Fruit fly (Drosophila melanogaster) whole organism, prepupa: ENCODE data around the gene CG3348.
A peak's percentile ranks its signal among the peaks of the same experiment; 100 is the strongest.

Source experiments
- Blimp-1 ChIP-seq: fragments of 200-800 bp; sonication (Bioruptor generic); optimal IDR thresholded peaks from 3 replicates; lab custom pipeline; 2017; ENCODE audit warnings: missing biosample characterization, missing genetic modification characterization, mild to moderate bottlenecking, moderate library complexity, missing genetic modification reagents
- CG11294 ChIP-seq: fragments of 200-800 bp; sonication (Bioruptor generic); IDR thresholded peaks from 2 replicates; pipeline ENCODE4 v1.3.6; 2022; ENCODE audit warnings: missing biosample characterization, missing genetic modification characterization
- CG15336 ChIP-seq: fragments of 200-800 bp; sonication (Bioruptor generic); IDR thresholded peaks from 2 replicates; pipeline ENCODE4 v1.3.6; 2022; ENCODE audit warnings: missing biosample characterization, missing genetic modification characterization
- CG1621 ChIP-seq: fragments of 200-800 bp; sonication (Bioruptor generic); optimal IDR thresholded peaks from 3 replicates; lab custom pipeline; 2018; ENCODE audit warnings: missing biosample characterization, mild to moderate bottlenecking, missing genetic modification characterization
- CG16779 ChIP-seq: fragments of 200-800 bp; sonication (Bioruptor generic); optimal IDR thresholded peaks from 3 replicates; lab custom pipeline; 2017; ENCODE audit warnings: missing biosample characterization, mild to moderate bottlenecking, missing genetic modification characterization
- CG3032 ChIP-seq: fragments of 200-800 bp; optimal IDR thresholded peaks from 2 replicates; lab custom pipeline; 2019; ENCODE audit warnings: missing biosample characterization, mild to moderate bottlenecking, missing genetic modification characterization, moderate library complexity
- CG31627 ChIP-seq: fragments of 200-800 bp; sonication (Bioruptor generic); optimal IDR thresholded peaks from 3 replicates; lab custom pipeline; 2016; ENCODE audit warnings: missing biosample characterization, missing genetic modification characterization
- CG32006 ChIP-seq: fragments of 200-800 bp; sonication (Bioruptor generic); optimal IDR thresholded peaks from 3 replicates; lab custom pipeline; 2017; ENCODE audit warnings: missing biosample characterization, mild to moderate bottlenecking, missing genetic modification characterization
- CG34406 ChIP-seq: fragments of 200-800 bp; sonication (Bioruptor generic); optimal IDR thresholded peaks from 3 replicates; lab custom pipeline; 2016; ENCODE audit warnings: missing biosample characterization, missing genetic modification characterization
- CG6276 ChIP-seq: fragments of 200-800 bp; sonication (Bioruptor generic); optimal IDR thresholded peaks from 2 replicates; lab custom pipeline; 2017; ENCODE audit warnings: missing biosample characterization, mild to moderate bottlenecking, missing genetic modification characterization
- CG6792 ChIP-seq: fragments of 200-800 bp; sonication (Bioruptor generic); optimal IDR thresholded peaks from 3 replicates; lab custom pipeline; 2016; ENCODE audit warnings: missing biosample characterization, missing genetic modification characterization
- CG6808 ChIP-seq: fragments of 200-800 bp; sonication (Bioruptor generic); optimal IDR thresholded peaks from 3 replicates; lab custom pipeline; 2017; ENCODE audit warnings: missing biosample characterization, missing genetic modification characterization, mild to moderate bottlenecking, moderate library complexity, missing genetic modification reagents
- CG6854 ChIP-seq: fragments of 200-800 bp; sonication (Bioruptor generic); optimal IDR thresholded peaks from 2 replicates; lab custom pipeline; 2017; ENCODE audit warnings: missing biosample characterization, mild to moderate bottlenecking, missing genetic modification characterization
- CG7368 ChIP-seq: fragments of 200-800 bp; sonication (Bioruptor generic); optimal IDR thresholded peaks from 3 replicates; lab custom pipeline; 2016; ENCODE audit warnings: missing biosample characterization, missing genetic modification characterization
- CG8119 ChIP-seq: fragments of 200-800 bp; sonication (Bioruptor generic); IDR thresholded peaks from 3 replicates; pipeline ENCODE4 v1.3.6; 2022; ENCODE audit warnings: missing biosample characterization, missing genetic modification characterization
- CG8319 ChIP-seq: fragments of 200-800 bp; sonication (Bioruptor generic); optimal IDR thresholded peaks from 3 replicates; lab custom pipeline; 2016; ENCODE audit warnings: missing biosample characterization, missing genetic modification characterization
- CG8632 ChIP-seq: fragments of 200-800 bp; sonication (Bioruptor generic); optimal IDR thresholded peaks from 3 replicates; lab custom pipeline; 2016; ENCODE audit warnings: missing biosample characterization, missing genetic modification characterization
- Eip75B ChIP-seq: fragments of 200-800 bp; sonication (Bioruptor generic); optimal IDR thresholded peaks from 3 replicates; lab custom pipeline; 2016; ENCODE audit warnings: missing biosample characterization, missing genetic modification characterization
- Eip78C ChIP-seq: fragments of 200-800 bp; sonication (Bioruptor generic); peaks from one replicate; lab custom pipeline; 2016; ENCODE audit warnings: missing biosample characterization, missing genetic modification characterization
- Eip93F ChIP-seq: fragments of 200-800 bp; sonication (Bioruptor generic); optimal IDR thresholded peaks from 2 replicates; lab custom pipeline; 2016; ENCODE audit warnings: missing biosample characterization, mild to moderate bottlenecking, missing genetic modification characterization
- Ets21C ChIP-seq: fragments of 200-800 bp; sonication (Bioruptor generic); optimal IDR thresholded peaks from 3 replicates; lab custom pipeline; 2016; ENCODE audit warnings: missing biosample characterization, missing genetic modification characterization
- Ets96B ChIP-seq: fragments of 200-800 bp; optimal IDR thresholded peaks from 2 replicates; lab custom pipeline; 2019; ENCODE audit warnings: missing biosample characterization, mild to moderate bottlenecking, missing genetic modification characterization, moderate library complexity
- Gug ChIP-seq: fragments of 200-800 bp; sonication (Bioruptor generic); IDR thresholded peaks from 2 replicates; pipeline ENCODE4 v1.3.6; 2022; ENCODE audit warnings: missing biosample characterization, missing genetic modification characterization
- Hr38 ChIP-seq: sonication (Bioruptor generic); optimal IDR thresholded peaks from 2 replicates; lab custom pipeline; 2016; ENCODE audit warnings: missing biosample characterization, missing genetic modification characterization
- Hr39 ChIP-seq: fragments of 200-800 bp; sonication (Bioruptor generic); optimal IDR thresholded peaks from 2 replicates; lab custom pipeline; 2016; ENCODE audit warnings: missing biosample characterization, missing genetic modification characterization
- Hr4 ChIP-seq: fragments of 200-800 bp; sonication (Bioruptor generic); optimal IDR thresholded peaks from 3 replicates; lab custom pipeline; 2016; ENCODE audit warnings: missing biosample characterization, missing genetic modification characterization
- OdsH ChIP-seq: fragments of 200-800 bp; sonication (Bioruptor generic); optimal IDR thresholded peaks from 3 replicates; lab custom pipeline; 2016; ENCODE audit warnings: missing biosample characterization, missing genetic modification characterization
- Smox ChIP-seq: fragments of 200-800 bp; sonication (Bioruptor generic); optimal IDR thresholded peaks from 3 replicates; lab custom pipeline; 2016; ENCODE audit warnings: missing biosample characterization, missing genetic modification characterization
- Sox102F ChIP-seq: fragments of 200-800 bp; sonication (Bioruptor generic); optimal IDR thresholded peaks from 2 replicates; lab custom pipeline; 2016; ENCODE audit warnings: missing biosample characterization, mild to moderate bottlenecking, missing genetic modification characterization
- Sox14 ChIP-seq: fragments of 200-800 bp; sonication (Bioruptor generic); optimal IDR thresholded peaks from 3 replicates; lab custom pipeline; 2016; ENCODE audit warnings: missing biosample characterization, missing genetic modification characterization
- Sox15 ChIP-seq: fragments of 200-800 bp; sonication (Bioruptor generic); optimal IDR thresholded peaks from 3 replicates; lab custom pipeline; 2016; ENCODE audit warnings: missing biosample characterization, missing genetic modification characterization
- achi ChIP-seq: fragments of 200-800 bp; sonication (Bioruptor generic); optimal IDR thresholded peaks from 3 replicates; lab custom pipeline; 2016; ENCODE audit warnings: missing biosample characterization, missing genetic modification characterization
- acj6 ChIP-seq: fragments of 200-800 bp; sonication (Bioruptor generic); optimal IDR thresholded peaks from 3 replicates; lab custom pipeline; 2016; ENCODE audit warnings: missing biosample characterization, missing genetic modification characterization
- eg ChIP-seq: fragments of 200-800 bp; sonication (Bioruptor generic); IDR thresholded peaks from 3 replicates; pipeline ENCODE4 v1.3.6; 2022; ENCODE audit warnings: missing biosample characterization, missing genetic modification characterization
- fd59A ChIP-seq: fragments of 200-800 bp; sonication (Bioruptor generic); optimal IDR thresholded peaks from 2 replicates; lab custom pipeline; 2017; ENCODE audit warnings: missing biosample characterization, mild to moderate bottlenecking, missing genetic modification characterization, missing genetic modification reagents
- fkh ChIP-seq: fragments of 200-800 bp; sonication (Bioruptor generic); optimal IDR thresholded peaks from 3 replicates; lab custom pipeline; 2017; ENCODE audit warnings: missing biosample characterization, mild to moderate bottlenecking, missing genetic modification characterization, moderate library complexity
- net ChIP-seq: fragments of 200-800 bp; sonication (Bioruptor generic); optimal IDR thresholded peaks from 3 replicates; lab custom pipeline; 2016; ENCODE audit warnings: missing biosample characterization, missing genetic modification characterization
- salr ChIP-seq, 2 experiments: fragments of 200-800 bp; sonication (Bioruptor generic); optimal IDR thresholded peaks; 3 replicates each; lab custom pipeline; 2016 to 2018; ENCODE audit warnings: missing biosample characterization in 2 of 2, missing genetic modification characterization in 2 of 2, mild to moderate bottlenecking in 1 of 2
- spab ChIP-seq: fragments of 200-800 bp; sonication (Bioruptor generic); optimal IDR thresholded peaks from 2 replicates; lab custom pipeline; 2017; ENCODE audit warnings: missing biosample characterization, mild to moderate bottlenecking, missing genetic modification characterization, missing genetic modification reagents
- ss ChIP-seq, 2 experiments: fragments of 200-800 bp; sonication (Bioruptor generic); optimal IDR thresholded peaks; 2 replicates in 1 of 2; 3 replicates in 1 of 2; lab custom pipeline; 2017 to 2018; ENCODE audit warnings: mild to moderate bottlenecking in 2 of 2, missing biosample characterization in 2 of 2, missing genetic modification characterization in 2 of 2, moderate library complexity in 1 of 2
- svp ChIP-seq: fragments of 200-800 bp; sonication (Bioruptor generic); peaks from one replicate; lab custom pipeline; 2016; ENCODE audit warnings: missing biosample characterization, missing genetic modification characterization
- topi ChIP-seq: fragments of 200-800 bp; sonication (Bioruptor generic); optimal IDR thresholded peaks from 3 replicates; lab custom pipeline; 2016; ENCODE audit warnings: missing biosample characterization, missing genetic modification characterization

Gene CG3348

DNA sequence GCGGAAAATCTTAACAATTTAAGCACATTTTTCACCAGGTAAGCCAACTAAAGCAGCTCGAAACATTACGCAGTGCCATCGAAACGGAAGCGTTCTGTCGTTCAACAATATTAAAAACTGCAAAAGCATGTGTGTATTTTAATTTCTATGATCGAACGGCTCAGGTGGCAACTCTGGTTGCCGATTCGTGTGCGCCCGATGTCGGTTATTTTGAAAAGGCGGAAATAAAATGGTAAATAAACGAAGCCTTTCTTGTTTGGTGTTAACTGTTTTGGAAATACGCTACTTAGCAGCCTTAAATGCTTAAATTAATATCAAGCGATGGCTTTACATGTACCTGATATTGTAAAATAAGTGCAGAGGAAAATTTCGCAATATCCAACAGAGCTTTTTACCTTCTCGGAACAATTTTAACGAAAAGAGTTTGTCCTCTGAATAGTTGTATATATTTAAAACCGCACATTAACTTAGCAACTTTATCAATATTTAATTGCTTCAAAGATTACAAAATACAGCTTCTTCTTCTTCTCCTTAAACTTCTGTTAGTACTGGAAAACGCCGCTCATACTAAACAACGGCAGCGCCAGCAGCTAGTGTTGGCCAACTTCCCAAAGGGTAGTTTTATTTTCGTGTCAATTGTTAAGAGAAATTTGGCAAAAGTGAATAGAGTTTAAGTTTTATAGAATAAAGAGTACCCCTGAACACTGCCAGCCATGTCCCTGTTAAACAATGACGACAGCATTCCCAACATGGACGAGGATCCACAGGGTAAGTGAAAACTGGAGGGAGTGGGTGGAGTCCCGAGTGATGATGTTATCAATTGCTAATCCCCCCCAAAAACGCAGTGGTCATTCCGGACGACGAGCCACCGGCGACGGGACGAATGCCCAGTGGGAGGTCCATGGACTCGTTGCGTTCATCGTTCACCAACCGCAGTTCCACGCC is 18.6 kb downstream of the CG3348 start, which contains the start of gene CG5934 (continued):
- TF ChIP-seq CG16779 (tag; lab: Kevin White, UChicago) (no peak), topi (peak; percentile 31), CG8632 (GFP tag; lab: Kevin White, UChicago) (no peak), achi (GFP tag; lab: Kevin White, UChicago) (peak; percentile 26), CG15336 (GFP tag; lab: Robert Waterston, UW) (no peak), Ets96B (tag; lab: Kevin White, UChicago) (no peak), Smox (GFP tag; lab: Kevin White, UChicago) (no peak), Sox14 (GFP tag; lab: Kevin White, UChicago) (peak; percentile 52), acj6 (GFP tag; lab: Kevin White, UChicago) (peak; percentile 11), Ets21C (GFP tag; lab: Kevin White, UChicago) (no peak), CG1621 (tag; lab: Kevin White, UChicago) (no peak), CG6792 (GFP tag; lab: Kevin White, UChicago) (peak; percentile 26), Hr39 (GFP tag; lab: Kevin White, UChicago) (peak; percentile 29), Hr4 (GFP tag; lab: Kevin White, UChicago) (no peak), CG31627 (GFP tag; lab: Kevin White, UChicago) (peak; percentile 48), net (peak; percentile 19), CG11294 (GFP tag; lab: Robert Waterston, UW) (no peak), fd59A (no peak), spab (GFP tag; lab: Kevin White, UChicago) (no peak)

- TF ChIP-seq Sox14 (GFP tag; lab: Kevin White, UChicago) (peak; percentile 31), topi (no peak), CG7368 (GFP tag; lab: Kevin White, UChicago) (no peak), Hr39 (GFP tag; lab: Kevin White, UChicago) (no peak), CG3032 (tag; lab: Kevin White, UChicago) (peak; percentile 15), CG6808 (GFP tag; lab: Kevin White, UChicago) (no peak), ss (GFP tag; optimal IDR thresholded peaks at IDR 0.05; lab: Kevin White, UChicago) (peak in 1 of 2 experiments; percentile 22), net (no peak), Eip78C (GFP tag; lab: Kevin White, UChicago) (peak; percentile 46), CG6854 (GFP tag; lab: Kevin White, UChicago) (no peak)
- TF ChIP-seq, all 60 proteins: peak for 4
Observed at dm6 chr3R:27272233-27272632, 19.8 kb downstream of the CG3348 start.

DNA sequence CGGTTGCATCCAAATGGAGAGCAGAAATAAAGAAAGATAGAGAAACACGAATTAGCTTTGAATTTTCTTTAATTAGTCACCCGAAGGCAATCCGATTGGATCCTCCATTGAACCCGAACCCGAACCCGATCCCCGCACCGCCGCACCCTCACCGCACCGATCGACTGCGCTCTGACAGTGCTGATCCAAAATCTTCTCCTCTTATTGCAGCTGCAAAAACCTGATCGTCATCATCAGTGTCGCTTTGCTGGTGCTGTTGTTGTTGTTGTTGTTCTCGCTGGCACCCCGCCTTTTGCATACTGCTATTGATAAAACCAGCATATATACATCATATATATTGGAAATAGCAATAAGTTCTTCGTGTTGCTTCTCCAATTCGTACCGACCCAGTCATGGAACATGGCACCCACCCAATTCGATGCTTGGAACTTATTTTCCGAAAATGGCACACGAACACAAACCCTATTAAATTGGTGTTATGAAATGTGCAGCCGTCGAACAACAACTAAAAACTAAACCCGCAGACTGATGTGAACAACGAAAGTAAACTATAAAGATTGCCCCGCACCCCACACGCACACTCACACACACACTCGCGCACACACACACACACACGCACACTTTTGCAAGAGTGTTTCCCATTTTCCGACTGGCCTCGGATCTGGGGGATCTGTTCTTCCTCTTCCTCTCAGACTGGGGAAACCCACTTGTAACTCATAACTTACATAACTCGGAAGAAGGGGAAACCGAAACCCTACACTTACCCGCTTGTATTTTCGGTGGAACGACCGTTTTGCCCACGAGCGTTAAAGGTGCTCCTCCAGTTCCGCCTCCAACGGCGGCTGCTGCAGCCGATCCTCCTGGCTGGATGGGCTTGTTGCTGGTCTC is 21.4 kb downstream of the CG3348 start:
- TF ChIP-seq svp (GFP tag; lab: Kevin White, UChicago) (peak; percentile 98), CG31627 (GFP tag; lab: Kevin White, UChicago) (no peak), Eip75B (GFP tag; lab: Kevin White, UChicago) (no peak), Sox15 (GFP tag; lab: Kevin White, UChicago) (no peak), CG6792 (GFP tag; lab: Kevin White, UChicago) (no peak), fd59A (no peak), spab (GFP tag; lab: Kevin White, UChicago) (peak; percentile 1), Sox102F (GFP tag; lab: Kevin White, UChicago) (no peak), eg (GFP tag; lab: Robert Waterston, UW) (no peak), CG8319 (no peak), OdsH (GFP tag; lab: Kevin White, UChicago) (no peak), achi (GFP tag; lab: Kevin White, UChicago) (no peak), fkh (GFP tag; lab: Kevin White, UChicago) (no peak), net (no peak), CG1621 (tag; lab: Kevin White, UChicago) (peak; percentile 23), Gug (GFP tag; lab: Robert Waterston, UW) (no peak), Ets21C (GFP tag; lab: Kevin White, UChicago) (no peak), CG32006 (no peak), Ets96B (tag; lab: Kevin White, UChicago) (no peak), CG34406 (GFP tag; lab: Kevin White, UChicago) (no peak), salr (GFP tag; optimal IDR thresholded peaks at IDR 0.05; lab: Kevin White, UChicago) (no peak), Blimp-1 (GFP tag; lab: Kevin White, UChicago) (no peak), acj6 (GFP tag; lab: Kevin White, UChicago) (no peak), CG6276 (GFP tag; lab: Kevin White, UChicago) (peak; percentile 25), CG15336 (GFP tag; lab: Robert Waterston, UW) (no peak), Hr38 (no peak), CG8119 (GFP tag; lab: Robert Waterston, UW) (0 out of 3 replicates have a peak, but pooled peaks have one; percentile 20), Eip93F (GFP tag; lab: Kevin White, UChicago) (no peak)
